Fruit fly (Drosophila melanogaster) whole organism, embryonic: ENCODE data around the gene mus302.

Source experiments
- Awh ChIP-seq: fragments of 200-800 bp; sonication (Bioruptor generic); IDR thresholded peaks from 2 replicates; pipeline ENCODE4, ENCODE4 v1.3.6; 2022; ENCODE audit warnings: missing biosample characterization, missing genetic modification characterization
- CG10431 ChIP-seq: fragments of 200-800 bp; sonication (Bioruptor generic); optimal IDR thresholded peaks from 3 replicates; lab custom pipeline; 2018; ENCODE audit warnings: missing biosample characterization, mild to moderate bottlenecking, missing genetic modification characterization
- CG11085 ChIP-seq: fragments of 200-800 bp; sonication (Bioruptor generic); IDR thresholded peaks from 2 replicates; pipeline ENCODE4 v1.3.6; 2022; ENCODE audit warnings: missing biosample characterization, missing genetic modification characterization
- CG11093 ChIP-seq: fragments of 200-800 bp; sonication (Bioruptor generic); IDR thresholded peaks from 3 replicates; pipeline ENCODE4 v1.3.6; 2022; ENCODE audit warnings: missing biosample characterization, missing genetic modification characterization
- CG11456 ChIP-seq: fragments of 200-800 bp; sonication (Bioruptor generic); IDR thresholded peaks from 3 replicates; pipeline ENCODE4 v1.3.6; 2022; ENCODE audit warnings: missing biosample characterization, missing genetic modification characterization
- CG11560 ChIP-seq: fragments of 200-800 bp; sonication (Bioruptor generic); IDR thresholded peaks from 3 replicates; pipeline ENCODE4 v1.3.6; 2022; ENCODE audit warnings: missing biosample characterization, missing genetic modification characterization
- CG11695 ChIP-seq: fragments of 200-800 bp; sonication (Bioruptor generic); IDR thresholded peaks from 3 replicates; pipeline ENCODE4 v1.3.6; 2022; ENCODE audit warnings: missing biosample characterization, missing genetic modification characterization
- CG12071 ChIP-seq: fragments of 200-800 bp; sonication (Bioruptor generic); optimal IDR thresholded peaks from 3 replicates; lab custom pipeline; 2018; ENCODE audit warnings: missing biosample characterization, mild to moderate bottlenecking, missing genetic modification characterization
- CG13296 ChIP-seq: fragments of 200-800 bp; sonication (Bioruptor generic); optimal IDR thresholded peaks from 3 replicates; lab custom pipeline; 2018; ENCODE audit warnings: missing biosample characterization, mild to moderate bottlenecking, missing genetic modification characterization
- CG13624 ChIP-seq: fragments of 200-800 bp; sonication (Bioruptor generic); optimal IDR thresholded peaks from 2 replicates; lab custom pipeline; 2016; ENCODE audit warnings: missing biosample characterization, missing genetic modification characterization
- CG15696 ChIP-seq: fragments of 200-800 bp; sonication (Bioruptor generic); optimal IDR thresholded peaks from 2 replicates; lab custom pipeline; 2019; ENCODE audit warnings: missing biosample characterization, mild to moderate bottlenecking, missing genetic modification characterization, moderate library complexity
- CG16779 ChIP-seq: fragments of 200-800 bp; sonication (Bioruptor generic); IDR thresholded peaks from 2 replicates; pipeline ENCODE4 v1.3.6; 2022; ENCODE audit warnings: missing biosample characterization, missing genetic modification characterization
- CG17359 ChIP-seq: fragments of 200-800 bp; sonication (Bioruptor generic); optimal IDR thresholded peaks from 3 replicates; lab custom pipeline; 2018; ENCODE audit warnings: missing biosample characterization, mild to moderate bottlenecking, missing genetic modification characterization, moderate library complexity
- CG17912 ChIP-seq: fragments of 200-800 bp; sonication (Bioruptor generic); optimal IDR thresholded peaks from 2 replicates; lab custom pipeline; 2018; ENCODE audit warnings: missing biosample characterization, mild to moderate bottlenecking, missing genetic modification characterization
- CG2116 ChIP-seq: fragments of 200-800 bp; sonication (Bioruptor generic); optimal IDR thresholded peaks from 3 replicates; lab custom pipeline; 2018; ENCODE audit warnings: missing biosample characterization, mild to moderate bottlenecking, missing genetic modification characterization
- CG3065 ChIP-seq: fragments of 200-800 bp; sonication (Bioruptor generic); optimal IDR thresholded peaks from 2 replicates; lab custom pipeline; 2016; ENCODE audit warnings: missing biosample characterization, missing genetic modification characterization
- CG32767 ChIP-seq: fragments of 200-800 bp; sonication (Bioruptor generic); IDR thresholded peaks from 2 replicates; pipeline ENCODE4 v1.3.6; 2022; ENCODE audit warnings: missing biosample characterization, missing genetic modification characterization
- CG3726 ChIP-seq: fragments of 200-800 bp; sonication (Bioruptor generic); IDR thresholded peaks from 3 replicates; pipeline ENCODE4, ENCODE4 v1.3.6; 2022; ENCODE audit warnings: missing biosample characterization, missing genetic modification characterization
- CG3847 ChIP-seq: fragments of 200-800 bp; sonication (Bioruptor generic); IDR thresholded peaks from 2 replicates; pipeline ENCODE4 v1.3.6; 2022; ENCODE audit warnings: missing biosample characterization, missing genetic modification characterization
- CG9932 ChIP-seq: fragments of 200-800 bp; sonication (Bioruptor generic); IDR thresholded peaks from 2 replicates; pipeline ENCODE4 v1.3.6; 2022; ENCODE audit warnings: missing biosample characterization, missing genetic modification characterization
- CHES-1-like ChIP-seq: fragments of 200-800 bp; sonication (Bioruptor generic); optimal IDR thresholded peaks from 2 replicates; lab custom pipeline; 2016; ENCODE audit warnings: missing biosample characterization, missing genetic modification characterization
- CTCF ChIP-seq: fragments of 200-800 bp; sonication (Bioruptor generic); optimal IDR thresholded peaks from 2 replicates; lab custom pipeline; 2017; ENCODE audit warnings: missing biosample characterization, mild to moderate bottlenecking, missing genetic modification characterization, moderate library complexity
- Drgx ChIP-seq: fragments of 200-800 bp; sonication (Bioruptor generic); IDR thresholded peaks from 2 replicates; pipeline ENCODE4 v1.3.6; 2022; ENCODE audit warnings: missing biosample characterization, missing genetic modification characterization
- Gug ChIP-seq: fragments of 200-800 bp; sonication (Bioruptor generic); IDR thresholded peaks from 4 replicates; pipeline ENCODE4 v1.3.6; 2022; ENCODE audit warnings: missing biosample characterization, missing genetic modification characterization
- HLH4C ChIP-seq: fragments of 200-800 bp; sonication (Bioruptor generic); IDR thresholded peaks from 3 replicates; pipeline ENCODE4 v1.3.6; 2022; ENCODE audit warnings: missing biosample characterization, missing genetic modification characterization; ENCODE audit not compliant: partially characterized antibody
- Hand ChIP-seq: fragments of 200-800 bp; sonication (Bioruptor generic); optimal IDR thresholded peaks from 2 replicates; lab custom pipeline; 2017; ENCODE audit warnings: mild to moderate bottlenecking, missing biosample characterization, missing genetic modification reagents, missing genetic modification characterization
- NC2α ChIP-seq: fragments of 200-800 bp; sonication (Bioruptor generic); optimal IDR thresholded peaks from 2 replicates; lab custom pipeline; 2016; ENCODE audit warnings: missing biosample characterization, missing genetic modification characterization
- Neu2 ChIP-seq: fragments of 200-800 bp; sonication (Bioruptor generic); optimal IDR thresholded peaks from 3 replicates; lab custom pipeline; 2016; ENCODE audit warnings: missing biosample characterization, missing genetic modification characterization, borderline replicate concordance
- Nf-YC ChIP-seq: fragments of 200-800 bp; optimal IDR thresholded peaks from 3 replicates; lab custom pipeline; 2019; ENCODE audit warnings: missing biosample characterization, mild to moderate bottlenecking, missing genetic modification characterization, moderate library complexity
- NfI ChIP-seq: fragments of 200-800 bp; sonication (Bioruptor generic); optimal IDR thresholded peaks from 3 replicates; lab custom pipeline; 2018; ENCODE audit warnings: missing biosample characterization, mild to moderate bottlenecking, missing genetic modification characterization, moderate library complexity
- PHDP ChIP-seq: fragments of 200-800 bp; sonication (Bioruptor generic); optimal IDR thresholded peaks from 3 replicates; lab custom pipeline; 2018; ENCODE audit warnings: missing biosample characterization, mild to moderate bottlenecking, missing genetic modification characterization, moderate library complexity
- Sry-β ChIP-seq: fragments of 200-800 bp; sonication (Bioruptor generic); optimal IDR thresholded peaks from 2 replicates; lab custom pipeline; 2018; ENCODE audit warnings: missing biosample characterization, mild to moderate bottlenecking, missing genetic modification characterization, moderate library complexity
- Tbp ChIP-seq: fragments of >200 bp; optimal IDR thresholded peaks from 2 replicates; lab custom pipeline; 2018; ENCODE audit warnings: missing biosample characterization, missing genetic modification characterization
- Usf ChIP-seq: fragments of 200-800 bp; sonication (Bioruptor generic); optimal IDR thresholded peaks from 2 replicates; lab custom pipeline; 2017; ENCODE audit warnings: missing genotype, missing biosample characterization, missing genetic modification characterization
- bcd ChIP-seq: fragments of 200-800 bp; sonication (Bioruptor generic); optimal IDR thresholded peaks from 2 replicates; lab custom pipeline; 2017; ENCODE audit warnings: missing biosample characterization, mild to moderate bottlenecking, missing genetic modification characterization
- corto ChIP-seq: fragments of 200-800 bp; sonication (Bioruptor generic); optimal IDR thresholded peaks from 2 replicates; lab custom pipeline; 2016; ENCODE audit warnings: missing biosample characterization, mild to moderate bottlenecking, missing genetic modification characterization, moderate library complexity
- da ChIP-seq: fragments of 200-800 bp; sonication (Bioruptor generic); optimal IDR thresholded peaks from 2 replicates; lab custom pipeline; 2016; ENCODE audit warnings: missing biosample characterization, missing genetic modification characterization
- dysf ChIP-seq: fragments of 200-800 bp; sonication (Bioruptor generic); IDR thresholded peaks from 3 replicates; pipeline ENCODE4 v1.3.6; 2022; ENCODE audit warnings: missing biosample characterization, missing genetic modification characterization
- ftz-f1 ChIP-seq: fragments of 200-800 bp; sonication (Bioruptor generic); optimal IDR thresholded peaks from 2 replicates; lab custom pipeline; 2016; ENCODE audit warnings: missing biosample characterization, missing genetic modification characterization
- grau ChIP-seq: fragments of 200-800 bp; optimal IDR thresholded peaks from 3 replicates; lab custom pipeline; 2019; ENCODE audit warnings: missing biosample characterization, mild to moderate bottlenecking, missing genetic modification characterization, moderate library complexity
- her ChIP-seq: fragments of 200-800 bp; sonication (Bioruptor generic); optimal IDR thresholded peaks from 2 replicates; lab custom pipeline; 2016; ENCODE audit warnings: missing biosample characterization, missing genetic modification characterization
- inv ChIP-seq: fragments of 200-800 bp; sonication (Bioruptor generic); IDR thresholded peaks from 2 replicates; pipeline ENCODE4 v1.3.6; 2022; ENCODE audit warnings: missing biosample characterization, missing genetic modification characterization; ENCODE audit not compliant: partially characterized antibody
- kay ChIP-seq: fragments of 200-800 bp; sonication (Bioruptor generic); optimal IDR thresholded peaks from 2 replicates; lab custom pipeline; 2016; ENCODE audit warnings: missing biosample characterization, missing genetic modification characterization
- mam ChIP-seq: fragments of 200-800 bp; sonication (Bioruptor generic); optimal IDR thresholded peaks from 3 replicates; lab custom pipeline; 2016; ENCODE audit warnings: missing biosample characterization, missing genetic modification characterization
- phol ChIP-seq: fragments of 200-800 bp; sonication (Bioruptor generic); optimal IDR thresholded peaks from 3 replicates; lab custom pipeline; 2018; ENCODE audit warnings: missing biosample characterization, mild to moderate bottlenecking, missing genetic modification characterization, moderate library complexity
- pros ChIP-seq: fragments of 200-800 bp; sonication (Bioruptor generic); optimal IDR thresholded peaks from 3 replicates; lab custom pipeline; 2019; ENCODE audit warnings: missing biosample characterization, mild to moderate bottlenecking, missing genetic modification characterization, moderate library complexity
- ranshi ChIP-seq: fragments of 200-800 bp; sonication (Bioruptor generic); IDR thresholded peaks from 2 replicates; pipeline ENCODE4 v1.3.6; 2022; ENCODE audit warnings: missing biosample characterization, missing genetic modification characterization
- sens-2 ChIP-seq: fragments of 200-800 bp; sonication (Bioruptor generic); IDR thresholded peaks from 2 replicates; pipeline ENCODE4 v1.3.6; 2022; ENCODE audit warnings: missing biosample characterization, missing genetic modification characterization
- sr ChIP-seq: fragments of 200-800 bp; sonication (Bioruptor generic); IDR thresholded peaks from 3 replicates; pipeline ENCODE4 v1.3.6; 2022; ENCODE audit warnings: missing biosample characterization, missing genetic modification characterization
- tll ChIP-seq, 2 experiments: fragments of 200-800 bp in 1 of 2; fragments of >200 bp in 1 of 2; sonication (Bioruptor generic) in 1 of 2; optimal IDR thresholded peaks; 2 replicates each; lab custom pipeline; 2017 to 2019; ENCODE audit warnings: missing biosample characterization in 2 of 2, missing genetic modification characterization in 2 of 2, mild to moderate bottlenecking in 1 of 2, moderate library complexity in 1 of 2
- twi ChIP-seq: fragments of 200-800 bp; optimal IDR thresholded peaks from 2 replicates; lab custom pipeline; 2019; ENCODE audit warnings: missing biosample characterization, mild to moderate bottlenecking, missing genetic modification characterization, moderate library complexity
- unpg ChIP-seq: fragments of 200-800 bp; sonication (Bioruptor generic); optimal IDR thresholded peaks from 3 replicates; lab custom pipeline; 2018; ENCODE audit warnings: missing biosample characterization, mild to moderate bottlenecking, missing genetic modification characterization, moderate library complexity
- wdn ChIP-seq: fragments of 200-800 bp; sonication (Bioruptor generic); IDR thresholded peaks from 2 replicates; pipeline ENCODE4 v1.3.6; 2022; ENCODE audit warnings: missing biosample characterization, missing genetic modification characterization

The mus302 gene

dm6 chr3L:16800026-16800425 is 20.5 kb upstream of the mus302 start (continued):
- TF ChIP-seq CG11695 (GFP tag; lab: Robert Waterston, UW) (no peak), NfI (GFP tag; lab: Kevin White, UChicago) (no peak), CG9932 (GFP tag; lab: Robert Waterston, UW) (no peak), phol (tag; lab: Kevin White, UChicago) (no peak), da (GFP tag; lab: Kevin White, UChicago) (no peak), PHDP (no peak), corto (GFP tag; lab: Kevin White, UChicago) (no peak), Tbp (GFP tag; lab: Kevin White, UChicago) (no peak), CG17912 (no peak), CG11560 (tag; lab: Robert Waterston, UW) (no peak), Hand (GFP tag; lab: Kevin White, UChicago) (no peak), CG11456 (GFP tag; lab: Robert Waterston, UW) (no peak), CG10431 (GFP tag; lab: Kevin White, UChicago) (no peak), CG15696 (tag; lab: Kevin White, UChicago) (no peak), CTCF (no peak), ftz-f1 (GFP tag; lab: Kevin White, UChicago) (no peak), CG3065 (no peak), CG13296 (GFP tag; lab: Kevin White, UChicago) (no peak), dysf (no peak), her (GFP tag; lab: Kevin White, UChicago) (no peak), CG11093 (no peak), Sry-β (GFP tag; lab: Kevin White, UChicago) (no peak), Awh (GFP tag; lab: Robert Waterston, UW) (peak; percentile 33; the same call in 1 of the 2 replicates), twi (no peak), CG32767 (GFP tag; lab: Robert Waterston, UW) (no peak), kay (GFP tag; lab: Kevin White, UChicago) (no peak), CHES-1-like (GFP tag; lab: Kevin White, UChicago) (no peak), pros (no peak), wdn (no peak), Nf-YC (tag; lab: Kevin White, UChicago) (no peak), sens-2 (GFP tag; lab: Robert Waterston, UW) (no peak), unpg (GFP tag; lab: Kevin White, UChicago) (no peak), CG11085 (GFP tag; lab: Robert Waterston, UW) (no peak), bcd (GFP tag; lab: Kevin White, UChicago) (no peak), CG3726 (GFP tag; lab: Robert Waterston, UW) (no peak), mam (GFP tag; lab: Kevin White, UChicago) (no peak), Drgx (GFP tag; lab: Robert Waterston, UW) (peak; percentile 45; the same call in 1 of the 2 replicates), inv (GFP tag; lab: Robert Waterston, UW) (no peak; the same call in 1 of the 2 replicates), tll (GFP tag; optimal IDR thresholded peaks at IDR 0.05; lab: Kevin White, UChicago) (no peak), CG13624 (GFP tag; lab: Kevin White, UChicago) (no peak), sr (GFP tag; lab: Robert Waterston, UW) (no peak), ranshi (GFP tag; lab: Robert Waterston, UW) (no peak), CG3847 (no peak), CG16779 (GFP tag; lab: Robert Waterston, UW) (no peak), NC2α (GFP tag; lab: Kevin White, UChicago) (no peak), CG2116 (GFP tag; lab: Kevin White, UChicago) (no peak), HLH4C (no peak), Neu2 (GFP tag; lab: Kevin White, UChicago) (no peak), CG17359 (tag; lab: Kevin White, UChicago) (no peak), CG12071 (no peak), grau (no peak), Gug (GFP tag; lab: Robert Waterston, UW) (no peak), Usf (GFP tag; lab: Kevin White, UChicago) (no peak)
